Worm (Caenorhabditis elegans) whole organism, L2 larva: ENCODE measurements around the gene mdh-2.

Experiments
- C34F6.9 ChIP-seq: fragments of 150-350 bp; optimal IDR thresholded peaks from 2 replicates; lab custom pipeline; 2014; ENCODE audit warnings: missing biosample characterization, missing genetic modification characterization
- ceh-82 ChIP-seq: fragments of 150-350 bp; optimal IDR thresholded peaks from 2 replicates; lab custom pipeline; 2014; ENCODE audit warnings: missing biosample characterization, missing genetic modification characterization
- egl-27 ChIP-seq: sonication (generic microtip); optimal IDR thresholded peaks from 3 replicates; lab custom pipeline; 2017; ENCODE audit warnings: missing biosample characterization, missing genetic modification reagents, missing genetic modification characterization
- unc-55 ChIP-seq: fragments of 150-350 bp; sonication (generic microtip); optimal IDR thresholded peaks from 3 replicates; lab custom pipeline; 2014; ENCODE audit warnings: missing biosample characterization, missing genetic modification reagents, missing genetic modification characterization
- unc-62 ChIP-seq: fragments of 150-350 bp; optimal IDR thresholded peaks from 2 replicates; lab custom pipeline; 2014; ENCODE audit warnings: missing biosample characterization, missing genetic modification reagents, missing genetic modification characterization
- zag-1 ChIP-seq: fragments of 150-350 bp; optimal IDR thresholded peaks from 2 replicates; lab custom pipeline; 2014; ENCODE audit warnings: missing biosample characterization, missing genetic modification characterization

DNA sequence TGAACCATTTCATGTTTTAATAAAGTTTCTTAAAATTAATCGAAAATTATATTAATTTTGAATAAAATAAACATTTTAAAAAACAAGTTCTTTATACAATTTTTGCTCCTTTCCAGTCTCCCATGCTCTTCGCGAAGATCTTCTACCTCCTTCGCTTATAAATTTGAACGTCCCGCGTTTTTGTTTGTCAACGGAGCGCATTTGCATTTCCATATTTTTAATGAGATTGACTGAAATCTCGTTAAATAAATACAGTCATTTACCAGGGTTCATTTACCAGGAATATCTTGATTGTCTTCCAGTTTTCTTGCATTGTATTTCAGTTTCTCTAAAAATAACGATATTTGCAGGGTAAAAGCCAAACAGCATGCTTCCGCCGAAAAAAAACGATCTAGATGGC lies 7.2 kb upstream of the mdh-2 start, which contains the start of gene cmtr-2:
- peak; percentile 68 for TF ChIP-seq C34F6.9 (tag; lab: Kevin White, UChicago)
- TF ChIP-seq zag-1 (tag; lab: Kevin White, UChicago) = no peak
- peak; percentile 81 for TF ChIP-seq unc-55 (GFP tag; lab: Kevin White, UChicago)
- no peak for TF ChIP-seq egl-27 (tag; lab: Kevin White, UChicago)
- no peak for TF ChIP-seq unc-62 (GFP tag; lab: Kevin White, UChicago)
- no peak for TF ChIP-seq ceh-82
